Fruit fly (Drosophila melanogaster) whole organism, embryonic: ENCODE data around the gene CatB.
A peak's percentile ranks its signal among the peaks of the same experiment; 100 is the strongest.

ENCODE experiments used
- Abd-B ChIP-seq: fragments of 200-800 bp; sonication (Bioruptor generic); optimal IDR thresholded peaks from 2 replicates; lab custom pipeline; 2018; ENCODE audit warnings: missing biosample characterization, mild to moderate bottlenecking, missing genetic modification characterization, moderate library complexity
- Atf6 ChIP-seq: fragments of 200-800 bp; sonication (Bioruptor generic); IDR thresholded peaks from 2 replicates; pipeline ENCODE4 v1.3.6; 2022; ENCODE audit warnings: missing biosample characterization, missing genetic modification characterization
- CG10147 ChIP-seq: fragments of 200-800 bp; sonication (Bioruptor generic); optimal IDR thresholded peaks from 2 replicates; lab custom pipeline; 2019; ENCODE audit warnings: missing biosample characterization, mild to moderate bottlenecking, missing genetic modification characterization, moderate library complexity
- CG10209 ChIP-seq: fragments of 200-800 bp; sonication (Bioruptor generic); optimal IDR thresholded peaks from 3 replicates; lab custom pipeline; 2017; ENCODE audit warnings: missing biosample characterization, mild to moderate bottlenecking, missing genetic modification characterization, missing genetic modification reagents
- CG1024 ChIP-seq: fragments of 200-800 bp; sonication (Bioruptor generic); IDR thresholded peaks from 2 replicates; pipeline ENCODE4 v1.3.6; 2022; ENCODE audit warnings: missing biosample characterization, missing genetic modification characterization
- CG11560 ChIP-seq: fragments of 200-800 bp; sonication (Bioruptor generic); IDR thresholded peaks from 3 replicates; pipeline ENCODE4 v1.3.6; 2022; ENCODE audit warnings: missing biosample characterization, missing genetic modification characterization
- CG13287 ChIP-seq: fragments of 200-800 bp; sonication (Bioruptor generic); IDR thresholded peaks from 2 replicates; pipeline ENCODE4 v1.3.6; 2022; ENCODE audit warnings: missing biosample characterization, missing genetic modification characterization; ENCODE audit not compliant: partially characterized antibody
- CG13775 ChIP-seq: fragments of 200-800 bp; sonication (Bioruptor generic); optimal IDR thresholded peaks from 3 replicates; lab custom pipeline; 2017; ENCODE audit warnings: missing biosample characterization, mild to moderate bottlenecking, missing genetic modification characterization
- CG15073 ChIP-seq: fragments of 200-800 bp; sonication (Bioruptor generic); optimal IDR thresholded peaks from 2 replicates; lab custom pipeline; 2016; ENCODE audit warnings: missing biosample characterization, missing genetic modification characterization
- CG17328 ChIP-seq: fragments of 200-800 bp; sonication (Bioruptor generic); IDR thresholded peaks from 2 replicates; pipeline ENCODE4 v1.3.6; 2022; ENCODE audit warnings: missing biosample characterization, missing genetic modification characterization
- CG18764 ChIP-seq: fragments of 200-800 bp; sonication (Bioruptor generic); optimal IDR thresholded peaks from 3 replicates; lab custom pipeline; 2016; ENCODE audit warnings: missing biosample characterization, missing genetic modification characterization
- CG2199 ChIP-seq: fragments of 200-800 bp; sonication (Bioruptor generic); IDR thresholded peaks from 3 replicates; pipeline ENCODE4 v1.3.6; 2022; ENCODE audit warnings: missing biosample characterization, missing genetic modification characterization
- CG2678 ChIP-seq: fragments of 200-800 bp; sonication (Bioruptor generic); optimal IDR thresholded peaks from 3 replicates; lab custom pipeline; 2019; ENCODE audit warnings: missing biosample characterization, mild to moderate bottlenecking, missing genetic modification characterization, moderate library complexity
- CG31388 ChIP-seq: fragments of 200-800 bp; sonication (Bioruptor generic); optimal IDR thresholded peaks from 2 replicates; lab custom pipeline; 2016; ENCODE audit warnings: missing biosample characterization, missing genetic modification characterization
- CG31441 ChIP-seq: fragments of 200-800 bp; sonication (Bioruptor generic); IDR thresholded peaks from 2 replicates; pipeline ENCODE4 v1.3.6; 2022; ENCODE audit warnings: missing biosample characterization, missing genetic modification characterization
- CG32767 ChIP-seq: fragments of 200-800 bp; sonication (Bioruptor generic); IDR thresholded peaks from 2 replicates; pipeline ENCODE4 v1.3.6; 2022; ENCODE audit warnings: missing biosample characterization, missing genetic modification characterization
- CG4617 ChIP-seq: fragments of 200-800 bp; sonication (Bioruptor generic); optimal IDR thresholded peaks from 3 replicates; lab custom pipeline; 2016; ENCODE audit warnings: missing biosample characterization, missing genetic modification characterization, borderline replicate concordance
- CG6254 ChIP-seq: fragments of 200-800 bp; sonication (Bioruptor generic); optimal IDR thresholded peaks from 3 replicates; lab custom pipeline; 2017; ENCODE audit warnings: mild to moderate bottlenecking, missing biosample characterization, missing genetic modification reagents, missing genetic modification characterization
- CG6813 ChIP-seq: fragments of 200-800 bp; sonication (Bioruptor generic); optimal IDR thresholded peaks from 2 replicates; lab custom pipeline; 2017; ENCODE audit warnings: missing biosample characterization, missing genetic modification characterization, mild to moderate bottlenecking, moderate library complexity, missing genetic modification reagents
- CG7839 ChIP-seq: fragments of 200-800 bp; sonication (Bioruptor generic); optimal IDR thresholded peaks from 3 replicates; lab custom pipeline; 2018; ENCODE audit warnings: missing biosample characterization, mild to moderate bottlenecking, missing genetic modification characterization, moderate library complexity
- CG7963 ChIP-seq: fragments of 200-800 bp; sonication (Bioruptor generic); IDR thresholded peaks from 3 replicates; pipeline ENCODE4 v1.3.6; 2022; ENCODE audit warnings: missing biosample characterization, missing genetic modification characterization; ENCODE audit not compliant: partially characterized antibody
- CG8388 ChIP-seq: fragments of 200-800 bp; sonication (Bioruptor generic); optimal IDR thresholded peaks from 2 replicates; lab custom pipeline; 2019; ENCODE audit warnings: missing biosample characterization, mild to moderate bottlenecking, missing genetic modification characterization, moderate library complexity
- CG9215 ChIP-seq: fragments of 200-800 bp; sonication (Bioruptor generic); IDR thresholded peaks from 2 replicates; pipeline ENCODE4 v1.3.6; 2022; ENCODE audit warnings: missing biosample characterization, missing genetic modification characterization
- Dfd ChIP-seq, 2 experiments: fragments of >200 bp; optimal IDR thresholded peaks; 2 replicates each; lab custom pipeline; 2017; ENCODE audit warnings: missing biosample characterization in 2 of 2, missing genetic modification characterization in 2 of 2
- Eip74EF ChIP-seq, 2 experiments: fragments of 200-800 bp in 1 of 2; fragments of >200 bp in 1 of 2; sonication (Bioruptor generic) in 1 of 2; optimal IDR thresholded peaks; 2 replicates each; lab custom pipeline; 2017 to 2019; ENCODE audit warnings: missing biosample characterization in 2 of 2, missing genetic modification characterization in 2 of 2, mild to moderate bottlenecking in 1 of 2, moderate library complexity in 1 of 2
- H15 ChIP-seq: fragments of 200-800 bp; sonication (Bioruptor generic); IDR thresholded peaks from 3 replicates; pipeline ENCODE4 v1.3.6; 2022; ENCODE audit warnings: missing biosample characterization, missing genetic modification characterization
- HHEX ChIP-seq: fragments of 200-800 bp; sonication (Bioruptor generic); optimal IDR thresholded peaks from 3 replicates; lab custom pipeline; 2017; ENCODE audit warnings: missing biosample characterization, mild to moderate bottlenecking, missing genetic modification characterization, missing genetic modification reagents
- Kr ChIP-seq: fragments of 200-800 bp; sonication (Bioruptor generic); optimal IDR thresholded peaks from 2 replicates; lab custom pipeline; 2017; ENCODE audit warnings: missing biosample characterization, mild to moderate bottlenecking, missing genetic modification characterization
- Lim3 ChIP-seq: fragments of 200-800 bp; sonication (Bioruptor generic); IDR thresholded peaks from 2 replicates; pipeline ENCODE4 v1.3.6; 2022; ENCODE audit warnings: missing biosample characterization, missing genetic modification characterization
- Lpt ChIP-seq: fragments of >200 bp; optimal IDR thresholded peaks from 2 replicates; lab custom pipeline; 2018; ENCODE audit warnings: missing biosample characterization, missing genetic modification characterization
- NC2β ChIP-seq: fragments of 200-800 bp; sonication (Bioruptor generic); optimal IDR thresholded peaks from 2 replicates; lab custom pipeline; 2016; ENCODE audit warnings: missing biosample characterization, missing genetic modification characterization
- PHDP ChIP-seq: fragments of 200-800 bp; sonication (Bioruptor generic); optimal IDR thresholded peaks from 3 replicates; lab custom pipeline; 2018; ENCODE audit warnings: missing biosample characterization, mild to moderate bottlenecking, missing genetic modification characterization, moderate library complexity
- Sin3A ChIP-seq: fragments of >200 bp; optimal IDR thresholded peaks from 2 replicates; lab custom pipeline; 2018
- Spps ChIP-seq: fragments of 200-800 bp; sonication (Bioruptor generic); optimal IDR thresholded peaks from 2 replicates; lab custom pipeline; 2018; ENCODE audit warnings: missing biosample characterization, mild to moderate bottlenecking, missing genetic modification characterization
- TFAM ChIP-seq: fragments of 200-800 bp; sonication (Bioruptor generic); optimal IDR thresholded peaks from 2 replicates; lab custom pipeline; 2017; ENCODE audit warnings: missing biosample characterization, missing genetic modification characterization, inconsistent platforms
- Taf1 ChIP-seq: fragments of 200-800 bp; sonication (Bioruptor generic); IDR thresholded peaks from 2 replicates; pipeline ENCODE4 v1.3.6; 2022; ENCODE audit warnings: missing biosample characterization, missing genetic modification characterization
- Vsx1 ChIP-seq: fragments of 200-800 bp; sonication (Bioruptor generic); optimal IDR thresholded peaks from 2 replicates; lab custom pipeline; 2017; ENCODE audit warnings: missing biosample characterization, mild to moderate bottlenecking, missing genetic modification characterization, missing genetic modification reagents
- abd-A ChIP-seq: fragments of 200-800 bp; sonication (Bioruptor generic); optimal IDR thresholded peaks from 3 replicates; lab custom pipeline; 2019; ENCODE audit warnings: missing biosample characterization, mild to moderate bottlenecking, missing genetic modification characterization, moderate library complexity
- ara ChIP-seq: fragments of 200-800 bp; sonication (Bioruptor generic); IDR thresholded peaks from 2 replicates; pipeline ENCODE4 v1.3.6; 2022; ENCODE audit warnings: missing biosample characterization, missing genetic modification characterization
- cato ChIP-seq: fragments of 200-800 bp; sonication (Bioruptor generic); optimal IDR thresholded peaks from 2 replicates; lab custom pipeline; 2016; ENCODE audit warnings: missing biosample characterization, missing genetic modification characterization, borderline replicate concordance
- chif ChIP-seq, 2 experiments: fragments of 200-800 bp; sonication (Bioruptor generic); optimal IDR thresholded peaks; 3 replicates each; lab custom pipeline; 2016; ENCODE audit warnings: missing biosample characterization in 2 of 2, missing genetic modification characterization in 2 of 2
- kay ChIP-seq: fragments of 200-800 bp; sonication (Bioruptor generic); optimal IDR thresholded peaks from 2 replicates; lab custom pipeline; 2016; ENCODE audit warnings: missing biosample characterization, missing genetic modification characterization
- luna ChIP-seq: fragments of 200-800 bp; sonication (Bioruptor generic); optimal IDR thresholded peaks from 2 replicates; lab custom pipeline; 2016; ENCODE audit warnings: missing biosample characterization, missing genetic modification characterization
- ro ChIP-seq: fragments of 200-800 bp; sonication (Bioruptor generic); IDR thresholded peaks from 2 replicates; pipeline ENCODE4 v1.3.6; 2022; ENCODE audit warnings: missing biosample characterization, missing genetic modification characterization
- salm ChIP-seq: fragments of 200-800 bp; sonication (Bioruptor generic); optimal IDR thresholded peaks from 2 replicates; lab custom pipeline; 2018; ENCODE audit warnings: missing biosample characterization, mild to moderate bottlenecking, missing genetic modification characterization
- seq ChIP-seq: fragments of 200-800 bp; sonication (Bioruptor generic); IDR thresholded peaks from 2 replicates; pipeline ENCODE4 v1.3.6; 2022; ENCODE audit warnings: missing biosample characterization, missing genetic modification characterization
- slp2 ChIP-seq: fragments of 200-800 bp; sonication (Bioruptor generic); optimal IDR thresholded peaks from 2 replicates; lab custom pipeline; 2016; ENCODE audit warnings: missing biosample characterization, missing genetic modification characterization
- tna ChIP-seq: fragments of 200-800 bp; sonication (Bioruptor generic); IDR thresholded peaks from 2 replicates; pipeline ENCODE4 v1.3.6; 2022; ENCODE audit warnings: missing biosample characterization, missing genetic modification characterization; ENCODE audit not compliant: partially characterized antibody
- wek ChIP-seq: fragments of 200-800 bp; sonication (Bioruptor generic); optimal IDR thresholded peaks from 3 replicates; lab custom pipeline; 2018; ENCODE audit warnings: missing biosample characterization, mild to moderate bottlenecking, missing genetic modification characterization, moderate library complexity
- zfh2 ChIP-seq: fragments of 200-800 bp; sonication (Bioruptor generic); optimal IDR thresholded peaks from 2 replicates; lab custom pipeline; 2016; ENCODE audit warnings: missing biosample characterization, missing genetic modification characterization

CatB gene

dm6 chr2L:8683261-8684042 lies 21.9 kb upstream of the CatB start (continued):
- TF ChIP-seq HHEX (GFP tag; lab: Kevin White, UChicago) = no peak
- TF ChIP-seq CG6254 (GFP tag; lab: Kevin White, UChicago) = no peak
- TF ChIP-seq abd-A (tag; lab: Kevin White, UChicago) = no peak
- TF ChIP-seq ro (GFP tag; lab: Robert Waterston, UW) = no peak
- TF ChIP-seq CG13287 = peak; percentile 10; the same call in 1 of the 2 replicates
- no peak for TF ChIP-seq CG10147 (GFP tag; lab: Kevin White, UChicago)
- no peak for TF ChIP-seq salm (tag; lab: Kevin White, UChicago)
- TF ChIP-seq seq (GFP tag; lab: Robert Waterston, UW) = no peak
- no peak for TF ChIP-seq Lpt (GFP tag; lab: Kevin White, UChicago)
- TF ChIP-seq CG17328 = no peak
- no peak for TF ChIP-seq Atf6 (GFP tag; lab: Robert Waterston, UW)
- no peak for TF ChIP-seq CG4617 (GFP tag; lab: Kevin White, UChicago)
- TF ChIP-seq CG31441 (GFP tag; lab: Robert Waterston, UW) = 0 out of 2 replicates have a peak, but pooled peaks have one; percentile 0
- peak; percentile 84 for TF ChIP-seq tna
- peak in 1 of 2 experiments; percentile 25 for TF ChIP-seq Eip74EF (GFP tag; optimal IDR thresholded peaks at IDR 0.05; lab: Kevin White, UChicago)
- TF ChIP-seq cato = no peak
- TF ChIP-seq TFAM (GFP tag; lab: Kevin White, UChicago) = no peak
- TF ChIP-seq ara (GFP tag; lab: Robert Waterston, UW) = no peak
- no peak for TF ChIP-seq Kr (GFP tag; lab: Kevin White, UChicago)
- no peak for TF ChIP-seq Dfd (GFP tag; optimal IDR thresholded peaks at IDR 0.05; lab: Kevin White, UChicago)
- TF ChIP-seq CG7963 (GFP tag; lab: Robert Waterston, UW) = peak; percentile 76
- TF ChIP-seq chif (GFP tag; optimal IDR thresholded peaks at IDR 0.05; lab: Kevin White, UChicago) = no peak
- TF ChIP-seq H15 = no peak
- TF ChIP-seq NC2β (GFP tag; lab: Kevin White, UChicago) = no peak
- TF ChIP-seq Taf1 (GFP tag; lab: Robert Waterston, UW) = no peak
- no peak for TF ChIP-seq CG8388 (GFP tag; lab: Kevin White, UChicago)
- no peak for TF ChIP-seq CG9215 (GFP tag; lab: Robert Waterston, UW)
- no peak for TF ChIP-seq CG1024 (GFP tag; lab: Robert Waterston, UW)
- no peak for TF ChIP-seq CG7839 (tag; lab: Kevin White, UChicago)
- TF ChIP-seq Sin3A = no peak
- TF ChIP-seq PHDP (tag; lab: Kevin White, UChicago) = no peak
- TF ChIP-seq CG2678 = no peak
- no peak for TF ChIP-seq CG2199 (GFP tag; lab: Robert Waterston, UW)
- no peak for TF ChIP-seq zfh2 (GFP tag; lab: Kevin White, UChicago)
- no peak for TF ChIP-seq CG10209
- no peak for TF ChIP-seq Abd-B (GFP tag; lab: Kevin White, UChicago)
- TF ChIP-seq kay (GFP tag; lab: Kevin White, UChicago) = no peak
- no peak for TF ChIP-seq CG18764 (GFP tag; lab: Kevin White, UChicago)
- TF ChIP-seq Spps (tag; lab: Kevin White, UChicago) = no peak
- no peak for TF ChIP-seq CG31388 (GFP tag; lab: Kevin White, UChicago)
- TF ChIP-seq luna (GFP tag; lab: Kevin White, UChicago) = no peak
- no peak for TF ChIP-seq CG13775 (GFP tag; lab: Kevin White, UChicago)
- no peak for TF ChIP-seq wek (GFP tag; lab: Kevin White, UChicago)
- TF ChIP-seq Lim3 (GFP tag; lab: Robert Waterston, UW) = no peak
- TF ChIP-seq CG6813 (GFP tag; lab: Kevin White, UChicago) = no peak
- no peak for TF ChIP-seq CG32767 (GFP tag; lab: Robert Waterston, UW)
- TF ChIP-seq CG11560 (tag; lab: Robert Waterston, UW) = no peak
- no peak for TF ChIP-seq CG15073 (GFP tag; lab: Kevin White, UChicago)
- no peak for TF ChIP-seq Vsx1
- TF ChIP-seq slp2 (GFP tag; lab: Kevin White, UChicago) = no peak
